Worm (Caenorhabditis elegans): ENCODE measurements around the gene T09F3.7.

ce11 chrII:10439976-10440375 lies 49.0 kb downstream of the T09F3.7 start, which contains the start of gene E04D5.4:
- TF ChIP-seq nhr-237 (tag; optimal IDR thresholded peaks at IDR 0.05) (no peak), nhr-12 (tag; optimal IDR thresholded peaks at IDR 0.05) (no peak), blmp-1 (tag; optimal IDR thresholded peaks at IDR 0.05) (no peak), pha-4 (tag; optimal IDR thresholded peaks at IDR 0.05) (no peak), nhr-76 (tag; optimal IDR thresholded peaks at IDR 0.05) (no peak), cnd-1 (tag; optimal IDR thresholded peaks at IDR 0.05) (no peak), lin-13 (tag; optimal IDR thresholded peaks at IDR 0.05) (no peak), nhr-2 (tag; optimal IDR thresholded peaks at IDR 0.05) (no peak), hlh-1 (tag; optimal IDR thresholded peaks at IDR 0.05) (no peak), ham-2 (GFP tag; optimal IDR thresholded peaks at IDR 0.05) (no peak), nhr-28 (tag; optimal IDR thresholded peaks at IDR 0.05) (no peak), elt-3 (tag; optimal IDR thresholded peaks at IDR 0.05) (no peak), zip-8 (tag; optimal IDR thresholded peaks at IDR 0.05) (no peak)
